Worm (Caenorhabditis elegans): Measurements from ENCODE around the gene R03H10.2.

DNA sequence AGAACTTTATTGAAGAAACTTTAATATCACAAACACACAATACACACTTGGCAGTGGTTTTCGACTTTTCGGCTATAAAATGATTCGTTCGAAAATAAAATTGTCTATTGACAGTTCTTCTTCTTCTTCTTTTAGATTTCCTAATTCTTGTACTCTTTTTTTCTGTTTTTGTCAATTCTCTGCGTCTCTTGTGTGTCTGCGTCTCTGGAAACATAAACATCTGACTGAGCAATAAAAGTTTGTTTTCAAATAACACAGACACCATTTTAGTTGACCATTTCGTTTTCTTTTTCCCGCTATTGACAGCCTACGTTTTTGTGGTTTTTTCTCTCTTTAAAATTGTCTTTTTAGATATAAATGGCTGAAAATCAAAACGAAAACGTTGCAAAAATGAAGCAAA lies 24.3 kb downstream of the R03H10.2 start, which contains the start of gene R03H10.1:
- no peak for TF ChIP-seq ztf-16 (tag; optimal IDR thresholded peaks at IDR 0.05)
- no peak for TF ChIP-seq F13H6.1 (tag; optimal IDR thresholded peaks at IDR 0.05)
- no peak for TF ChIP-seq pag-3 (tag; optimal IDR thresholded peaks at IDR 0.05; ENCODE audit: borderline replicate concordance)
- no peak for TF ChIP-seq sox-2 (GFP tag; IDR thresholded peaks at IDR 0.05)
- TF ChIP-seq fkh-10 (GFP tag; optimal IDR thresholded peaks at IDR 0.05): no peak
- TF ChIP-seq syd-9 (tag; optimal IDR thresholded peaks at IDR 0.05): no peak
- TF ChIP-seq nhr-232 (tag; optimal IDR thresholded peaks at IDR 0.05): no peak
- no peak for TF ChIP-seq nfya-1 (tag; optimal IDR thresholded peaks at IDR 0.05)
- no peak for TF ChIP-seq unc-3 (GFP tag; conservative IDR thresholded peaks at IDR 0.05)
- no peak for TF ChIP-seq unc-3 (tag; optimal IDR thresholded peaks at IDR 0.05)
- no peak for TF ChIP-seq ama-1 (optimal IDR thresholded peaks at IDR 0.05)
- TF ChIP-seq hlh-15 (tag; optimal IDR thresholded peaks at IDR 0.05): no peak

Measured in whole organism, late embryonic.